Worm (Caenorhabditis elegans) whole organism, early embryonic: ENCODE data around the gene srlf-16.

Experiments
- B0310.2 ChIP-seq: sonication (generic microtip); optimal IDR thresholded peaks from 2 replicates; lab custom pipeline; 2016; ENCODE audit warnings: mild to moderate bottlenecking, missing genetic modification characterization, missing compliant biosample characterization
- F13C5.2 ChIP-seq: sonication (generic microtip); optimal IDR thresholded peaks from 2 replicates; lab custom pipeline; 2017; ENCODE audit warnings: mild to moderate bottlenecking, missing genetic modification characterization, inconsistent platforms, missing compliant biosample characterization
- aly-1 ChIP-seq: sonication (generic microtip); optimal IDR thresholded peaks from 2 replicates; lab custom pipeline; 2016; ENCODE audit warnings: missing genetic modification characterization, missing compliant biosample characterization
- ama-1 ChIP-seq: fragments of 150-350 bp; optimal IDR thresholded peaks from 2 replicates; lab custom pipeline; 2014
- ceh-13 ChIP-seq: fragments of 200-800 bp; sonication (Bioruptor generic); optimal IDR thresholded peaks from 2 replicates; lab custom pipeline; 2018; ENCODE audit warnings: mild to moderate bottlenecking, missing genetic modification characterization, missing compliant biosample characterization
- ceh-36 ChIP-seq: sonication (generic microtip); optimal IDR thresholded peaks from 2 replicates; lab custom pipeline; 2016; ENCODE audit warnings: missing genetic modification characterization, inconsistent platforms, missing compliant biosample characterization
- ets-7 ChIP-seq: sonication (generic microtip); optimal IDR thresholded peaks from 2 replicates; lab custom pipeline; 2016; ENCODE audit warnings: missing genotype, missing genetic modification characterization, missing compliant biosample characterization
- flt-1 ChIP-seq: fragments of 200-800 bp; sonication (Bioruptor generic); IDR thresholded peaks from 2 replicates; pipeline ENCODE4 v1.3.6; 2022; ENCODE audit warnings: missing genetic modification characterization, missing compliant biosample characterization
- hmbx-1 ChIP-seq: sonication (generic microtip); optimal IDR thresholded peaks from 2 replicates; lab custom pipeline; 2016; ENCODE audit warnings: mild to moderate bottlenecking, missing genetic modification characterization, missing compliant biosample characterization
- hmg-4 ChIP-seq: fragments of 200-800 bp; sonication (Bioruptor generic); optimal IDR thresholded peaks from 2 replicates; lab custom pipeline; 2018; ENCODE audit warnings: mild to moderate bottlenecking, missing genetic modification characterization, missing compliant biosample characterization
- hnd-1 ChIP-seq: sonication (generic microtip); optimal IDR thresholded peaks from 2 replicates; lab custom pipeline; 2016; ENCODE audit warnings: missing genetic modification characterization, missing compliant biosample characterization
- pes-1 ChIP-seq: fragments of 200-800 bp; sonication (Bioruptor generic); IDR thresholded peaks from 2 replicates; pipeline ENCODE4 v1.3.6; 2022; ENCODE audit warnings: missing genetic modification reagents, missing genetic modification characterization, missing compliant biosample characterization
- scrt-1 ChIP-seq: fragments of 200-800 bp; sonication (Bioruptor generic); IDR thresholded peaks from 2 replicates; pipeline ENCODE4 v1.3.6; 2022; ENCODE audit warnings: missing genetic modification characterization, missing compliant biosample characterization
- sea-1 ChIP-seq: fragments of 200-800 bp; sonication (Bioruptor generic); conservative IDR thresholded peaks from 2 replicates; pipeline ENCODE4 v1.3.6; 2022; ENCODE audit warnings: missing genetic modification characterization, missing compliant biosample characterization
- tbx-11 ChIP-seq: fragments of 200-800 bp; sonication (Bioruptor generic); IDR thresholded peaks from 2 replicates; pipeline ENCODE4 v1.3.6; 2022; ENCODE audit warnings: missing genetic modification characterization, missing compliant biosample characterization
- tbx-37 ChIP-seq: fragments of 200-800 bp; sonication (Bioruptor generic); conservative IDR thresholded peaks from 2 replicates; pipeline ENCODE4 v1.3.6; 2022; ENCODE audit warnings: missing genetic modification reagents, missing genetic modification characterization, missing compliant biosample characterization
- tra-4 ChIP-seq: sonication (generic microtip); optimal IDR thresholded peaks from 2 replicates; lab custom pipeline; 2017; ENCODE audit warnings: missing genetic modification characterization, missing compliant biosample characterization

The srlf-16 gene

ce11 chrV:8095378-8095777 is 9.2 kb upstream of the srlf-16 start, which contains the start of gene str-146:
str-146 (minus strand) TSS chrV:8095478.
- TF ChIP-seq tbx-11 (no peak), pes-1 (GFP tag; lab: Robert Waterston, UW) (no peak), tbx-37 (GFP tag; lab: Robert Waterston, UW) (no peak), F13C5.2 (tag; lab: Kevin White, UChicago) (no peak), scrt-1 (GFP tag; lab: Robert Waterston, UW) (no peak), sea-1 (no peak), aly-1 (tag; lab: Kevin White, UChicago) (no peak), hmbx-1 (tag; lab: Kevin White, UChicago) (no peak), ceh-13 (GFP tag; lab: Kevin White, UChicago) (no peak), ets-7 (tag; lab: Kevin White, UChicago) (no peak), tra-4 (no peak)

ce11 chrV:8098239-8098638 is 6.3 kb upstream of the srlf-16 start, which contains the start of gene str-145:
str-145 (minus strand) TSS chrV:8098339.
- TF ChIP-seq scrt-1 (GFP tag; lab: Robert Waterston, UW), result no peak
- TF ChIP-seq ceh-13 (GFP tag; lab: Kevin White, UChicago), result no peak
- no peak for TF ChIP-seq pes-1 (GFP tag; lab: Robert Waterston, UW)
- TF ChIP-seq hmbx-1 (tag; lab: Kevin White, UChicago), result no peak
- no peak for TF ChIP-seq hmg-4 (GFP tag; lab: Kevin White, UChicago)
- TF ChIP-seq tra-4, result no peak
- TF ChIP-seq flt-1, result no peak
- no peak for TF ChIP-seq tbx-37 (GFP tag; lab: Robert Waterston, UW)
- TF ChIP-seq sea-1, result no peak
- no peak for TF ChIP-seq ceh-36 (tag; lab: Kevin White, UChicago)
- TF ChIP-seq tbx-11, result no peak
- no peak for TF ChIP-seq B0310.2
- no peak for TF ChIP-seq ama-1
- TF ChIP-seq aly-1 (tag; lab: Kevin White, UChicago), result no peak
- TF ChIP-seq hnd-1 (tag; lab: Kevin White, UChicago), result no peak
- TF ChIP-seq F13C5.2 (tag; lab: Kevin White, UChicago), result no peak

ce11 chrV:8099306-8099705 is 5.3 kb upstream of the srlf-16 start, which contains the start of gene sdz-23:
sdz-23 (plus strand) TSS chrV:8099606.
- no peak for TF ChIP-seq ceh-36 (tag; lab: Kevin White, UChicago)
- TF ChIP-seq hmbx-1 (tag; lab: Kevin White, UChicago), result no peak
- TF ChIP-seq ets-7 (tag; lab: Kevin White, UChicago), result no peak
- TF ChIP-seq flt-1, result no peak

ce11 chrV:8102960-8103359 is 1.6 kb upstream of the srlf-16 start, which contains the start of gene str-90:
str-90 (plus strand) TSS chrV:8103260.
- no peak for TF ChIP-seq tbx-37 (GFP tag; lab: Robert Waterston, UW)
- TF ChIP-seq ceh-36 (tag; lab: Kevin White, UChicago), result no peak
- TF ChIP-seq sea-1, result no peak
- no peak for TF ChIP-seq ama-1
- no peak for TF ChIP-seq scrt-1 (GFP tag; lab: Robert Waterston, UW)
- TF ChIP-seq hnd-1 (tag; lab: Kevin White, UChicago), result no peak
- no peak for TF ChIP-seq F13C5.2 (tag; lab: Kevin White, UChicago)
- TF ChIP-seq pes-1 (GFP tag; lab: Robert Waterston, UW), result no peak
- no peak for TF ChIP-seq B0310.2
- TF ChIP-seq hmg-4 (GFP tag; lab: Kevin White, UChicago), result no peak
- no peak for TF ChIP-seq flt-1
- no peak for TF ChIP-seq ets-7 (tag; lab: Kevin White, UChicago)
- no peak for TF ChIP-seq tra-4
- TF ChIP-seq aly-1 (tag; lab: Kevin White, UChicago), result no peak
- TF ChIP-seq ceh-13 (GFP tag; lab: Kevin White, UChicago), result no peak
- TF ChIP-seq hmbx-1 (tag; lab: Kevin White, UChicago), result no peak
- TF ChIP-seq tbx-11, result no peak

ce11 chrV:8108670-8109069 is 4.1 kb downstream of the srlf-16 start, which contains the start of gene myo-5:
myo-5 (plus strand) TSS chrV:8108970.
- TF ChIP-seq ceh-13 (GFP tag; lab: Kevin White, UChicago) (no peak), ceh-36 (tag; lab: Kevin White, UChicago) (no peak), aly-1 (tag; lab: Kevin White, UChicago) (no peak), flt-1 (no peak), B0310.2 (no peak), tbx-11 (no peak), hmg-4 (GFP tag; lab: Kevin White, UChicago) (no peak), hnd-1 (tag; lab: Kevin White, UChicago) (no peak), pes-1 (GFP tag; lab: Robert Waterston, UW) (no peak), scrt-1 (GFP tag; lab: Robert Waterston, UW) (no peak), ets-7 (tag; lab: Kevin White, UChicago) (no peak), sea-1 (no peak), tra-4 (no peak), ama-1 (no peak), hmbx-1 (tag; lab: Kevin White, UChicago) (no peak), F13C5.2 (tag; lab: Kevin White, UChicago) (no peak), tbx-37 (GFP tag; lab: Robert Waterston, UW) (no peak)

ce11 chrV:8110816-8111215 is 6.2 kb downstream of the srlf-16 start:
- no peak for TF ChIP-seq B0310.2
- no peak for TF ChIP-seq ceh-13 (GFP tag; lab: Kevin White, UChicago)
- TF ChIP-seq ceh-36 (tag; lab: Kevin White, UChicago), result no peak
- TF ChIP-seq tbx-11, result no peak
- no peak for TF ChIP-seq ets-7 (tag; lab: Kevin White, UChicago)
- TF ChIP-seq flt-1, result no peak
- no peak for TF ChIP-seq tra-4
- TF ChIP-seq pes-1 (GFP tag; lab: Robert Waterston, UW), result no peak
- no peak for TF ChIP-seq hmg-4 (GFP tag; lab: Kevin White, UChicago)
- TF ChIP-seq hnd-1 (tag; lab: Kevin White, UChicago), result no peak
- no peak for TF ChIP-seq tbx-37 (GFP tag; lab: Robert Waterston, UW)
- no peak for TF ChIP-seq ama-1
- TF ChIP-seq sea-1, result no peak
- TF ChIP-seq hmbx-1 (tag; lab: Kevin White, UChicago), result no peak
- TF ChIP-seq aly-1 (tag; lab: Kevin White, UChicago), result no peak
- no peak for TF ChIP-seq scrt-1 (GFP tag; lab: Robert Waterston, UW)
- TF ChIP-seq F13C5.2 (tag; lab: Kevin White, UChicago), result no peak

- no peak for TF ChIP-seq F13C5.2 (tag; lab: Kevin White, UChicago)
- no peak for TF ChIP-seq ets-7 (tag; lab: Kevin White, UChicago)
These were observed 10.0 kb downstream of the srlf-16 start for ce11 chrV:8114542-8114941.
